Fruit fly (Drosophila melanogaster) whole organism, prepupa: Measurements from ENCODE around the gene NTPase.

ENCODE experiments used
- Blimp-1 ChIP-seq: fragments of 200-800 bp; sonication (Bioruptor generic); optimal IDR thresholded peaks from 3 replicates; lab custom pipeline; 2017; ENCODE audit warnings: missing biosample characterization, missing genetic modification characterization, mild to moderate bottlenecking, moderate library complexity, missing genetic modification reagents
- CG11294 ChIP-seq: fragments of 200-800 bp; sonication (Bioruptor generic); IDR thresholded peaks from 2 replicates; pipeline ENCODE4 v1.3.6; 2022; ENCODE audit warnings: missing biosample characterization, missing genetic modification characterization
- CG11762 ChIP-seq: fragments of 200-800 bp; sonication (Bioruptor generic); optimal IDR thresholded peaks from 3 replicates; lab custom pipeline; 2016; ENCODE audit warnings: missing biosample characterization, missing genetic modification characterization; ENCODE audit not compliant: insufficient read depth
- CG11902 ChIP-seq: fragments of 200-800 bp; sonication (Bioruptor generic); optimal IDR thresholded peaks from 3 replicates; lab custom pipeline; 2016; ENCODE audit warnings: missing biosample characterization, missing genetic modification characterization
- CG15336 ChIP-seq: fragments of 200-800 bp; sonication (Bioruptor generic); IDR thresholded peaks from 2 replicates; pipeline ENCODE4 v1.3.6; 2022; ENCODE audit warnings: missing biosample characterization, missing genetic modification characterization
- CG16779 ChIP-seq: fragments of 200-800 bp; sonication (Bioruptor generic); optimal IDR thresholded peaks from 3 replicates; lab custom pipeline; 2017; ENCODE audit warnings: missing biosample characterization, mild to moderate bottlenecking, missing genetic modification characterization
- CG3032 ChIP-seq: fragments of 200-800 bp; optimal IDR thresholded peaks from 2 replicates; lab custom pipeline; 2019; ENCODE audit warnings: missing biosample characterization, mild to moderate bottlenecking, missing genetic modification characterization, moderate library complexity
- CG31627 ChIP-seq: fragments of 200-800 bp; sonication (Bioruptor generic); optimal IDR thresholded peaks from 3 replicates; lab custom pipeline; 2016; ENCODE audit warnings: missing biosample characterization, missing genetic modification characterization
- CG34406 ChIP-seq: fragments of 200-800 bp; sonication (Bioruptor generic); optimal IDR thresholded peaks from 3 replicates; lab custom pipeline; 2016; ENCODE audit warnings: missing biosample characterization, missing genetic modification characterization
- CG3919 ChIP-seq: fragments of 200-800 bp; sonication (Bioruptor generic); optimal IDR thresholded peaks from 3 replicates; lab custom pipeline; 2016; ENCODE audit warnings: missing biosample characterization, missing genetic modification characterization
- CG4318 ChIP-seq: fragments of 200-800 bp; sonication (Bioruptor generic); optimal IDR thresholded peaks from 3 replicates; lab custom pipeline; 2017; ENCODE audit warnings: missing biosample characterization, mild to moderate bottlenecking, missing genetic modification characterization
- CG6276 ChIP-seq: fragments of 200-800 bp; sonication (Bioruptor generic); optimal IDR thresholded peaks from 2 replicates; lab custom pipeline; 2017; ENCODE audit warnings: missing biosample characterization, mild to moderate bottlenecking, missing genetic modification characterization
- CG6792 ChIP-seq: fragments of 200-800 bp; sonication (Bioruptor generic); optimal IDR thresholded peaks from 3 replicates; lab custom pipeline; 2016; ENCODE audit warnings: missing biosample characterization, missing genetic modification characterization
- CG6854 ChIP-seq: fragments of 200-800 bp; sonication (Bioruptor generic); optimal IDR thresholded peaks from 2 replicates; lab custom pipeline; 2017; ENCODE audit warnings: missing biosample characterization, mild to moderate bottlenecking, missing genetic modification characterization
- CG8119 ChIP-seq: fragments of 200-800 bp; sonication (Bioruptor generic); IDR thresholded peaks from 3 replicates; pipeline ENCODE4 v1.3.6; 2022; ENCODE audit warnings: missing biosample characterization, missing genetic modification characterization
- CG8319 ChIP-seq: fragments of 200-800 bp; sonication (Bioruptor generic); optimal IDR thresholded peaks from 3 replicates; lab custom pipeline; 2016; ENCODE audit warnings: missing biosample characterization, missing genetic modification characterization
- CG8632 ChIP-seq: fragments of 200-800 bp; sonication (Bioruptor generic); optimal IDR thresholded peaks from 3 replicates; lab custom pipeline; 2016; ENCODE audit warnings: missing biosample characterization, missing genetic modification characterization
- CG9139 ChIP-seq: fragments of 200-800 bp; sonication (Bioruptor generic); optimal IDR thresholded peaks from 3 replicates; lab custom pipeline; 2017; ENCODE audit warnings: missing biosample characterization, mild to moderate bottlenecking, missing genetic modification characterization
- Eip75B ChIP-seq: fragments of 200-800 bp; sonication (Bioruptor generic); optimal IDR thresholded peaks from 3 replicates; lab custom pipeline; 2016; ENCODE audit warnings: missing biosample characterization, missing genetic modification characterization
- Eip78C ChIP-seq: fragments of 200-800 bp; sonication (Bioruptor generic); peaks from one replicate; lab custom pipeline; 2016; ENCODE audit warnings: missing biosample characterization, missing genetic modification characterization
- Ets96B ChIP-seq: fragments of 200-800 bp; optimal IDR thresholded peaks from 2 replicates; lab custom pipeline; 2019; ENCODE audit warnings: missing biosample characterization, mild to moderate bottlenecking, missing genetic modification characterization, moderate library complexity
- Hr39 ChIP-seq: fragments of 200-800 bp; sonication (Bioruptor generic); optimal IDR thresholded peaks from 2 replicates; lab custom pipeline; 2016; ENCODE audit warnings: missing biosample characterization, missing genetic modification characterization
- Lpt ChIP-seq: fragments of 200-800 bp; sonication (Bioruptor generic); optimal IDR thresholded peaks from 3 replicates; lab custom pipeline; 2016; ENCODE audit warnings: missing biosample characterization, missing genetic modification characterization
- Met ChIP-seq: fragments of 200-800 bp; sonication (Bioruptor generic); optimal IDR thresholded peaks from 3 replicates; lab custom pipeline; 2016; ENCODE audit warnings: missing biosample characterization, missing genetic modification characterization
- OdsH ChIP-seq: fragments of 200-800 bp; sonication (Bioruptor generic); optimal IDR thresholded peaks from 3 replicates; lab custom pipeline; 2016; ENCODE audit warnings: missing biosample characterization, missing genetic modification characterization
- Sox102F ChIP-seq: fragments of 200-800 bp; sonication (Bioruptor generic); optimal IDR thresholded peaks from 2 replicates; lab custom pipeline; 2016; ENCODE audit warnings: missing biosample characterization, mild to moderate bottlenecking, missing genetic modification characterization
- Sox14 ChIP-seq: fragments of 200-800 bp; sonication (Bioruptor generic); optimal IDR thresholded peaks from 3 replicates; lab custom pipeline; 2016; ENCODE audit warnings: missing biosample characterization, missing genetic modification characterization
- achi ChIP-seq: fragments of 200-800 bp; sonication (Bioruptor generic); optimal IDR thresholded peaks from 3 replicates; lab custom pipeline; 2016; ENCODE audit warnings: missing biosample characterization, missing genetic modification characterization
- acj6 ChIP-seq: fragments of 200-800 bp; sonication (Bioruptor generic); optimal IDR thresholded peaks from 3 replicates; lab custom pipeline; 2016; ENCODE audit warnings: missing biosample characterization, missing genetic modification characterization
- cyc ChIP-seq: fragments of 200-800 bp; sonication (Bioruptor generic); optimal IDR thresholded peaks from 3 replicates; lab custom pipeline; 2016; ENCODE audit warnings: missing biosample characterization, missing genetic modification characterization
- dsx ChIP-seq: fragments of 200-800 bp; optimal IDR thresholded peaks from 3 replicates; lab custom pipeline; 2019; ENCODE audit warnings: missing biosample characterization, mild to moderate bottlenecking, missing genetic modification characterization, moderate library complexity; ENCODE audit not compliant: poor library complexity, severe bottlenecking
- eg ChIP-seq: fragments of 200-800 bp; sonication (Bioruptor generic); IDR thresholded peaks from 3 replicates; pipeline ENCODE4 v1.3.6; 2022; ENCODE audit warnings: missing biosample characterization, missing genetic modification characterization
- fd59A ChIP-seq: fragments of 200-800 bp; sonication (Bioruptor generic); optimal IDR thresholded peaks from 2 replicates; lab custom pipeline; 2017; ENCODE audit warnings: missing biosample characterization, mild to moderate bottlenecking, missing genetic modification characterization, missing genetic modification reagents
- fd85E ChIP-seq: fragments of 200-800 bp; sonication (Bioruptor generic); optimal IDR thresholded peaks from 3 replicates; lab custom pipeline; 2016; ENCODE audit warnings: missing biosample characterization, missing genetic modification characterization
- fkh ChIP-seq: fragments of 200-800 bp; sonication (Bioruptor generic); optimal IDR thresholded peaks from 3 replicates; lab custom pipeline; 2017; ENCODE audit warnings: missing biosample characterization, mild to moderate bottlenecking, missing genetic modification characterization, moderate library complexity
- net ChIP-seq: fragments of 200-800 bp; sonication (Bioruptor generic); optimal IDR thresholded peaks from 3 replicates; lab custom pipeline; 2016; ENCODE audit warnings: missing biosample characterization, missing genetic modification characterization
- pdm3 ChIP-seq: fragments of 200-800 bp; sonication (Bioruptor generic); optimal IDR thresholded peaks from 3 replicates; lab custom pipeline; 2016; ENCODE audit warnings: missing biosample characterization, missing genetic modification characterization
- spab ChIP-seq: fragments of 200-800 bp; sonication (Bioruptor generic); optimal IDR thresholded peaks from 2 replicates; lab custom pipeline; 2017; ENCODE audit warnings: missing biosample characterization, mild to moderate bottlenecking, missing genetic modification characterization, missing genetic modification reagents
- ss ChIP-seq, 2 experiments: fragments of 200-800 bp; sonication (Bioruptor generic); optimal IDR thresholded peaks; 2 replicates in 1 of 2; 3 replicates in 1 of 2; lab custom pipeline; 2017 to 2018; ENCODE audit warnings: mild to moderate bottlenecking in 2 of 2, missing biosample characterization in 2 of 2, missing genetic modification characterization in 2 of 2, moderate library complexity in 1 of 2
- svp ChIP-seq: fragments of 200-800 bp; sonication (Bioruptor generic); peaks from one replicate; lab custom pipeline; 2016; ENCODE audit warnings: missing biosample characterization, missing genetic modification characterization
- vri ChIP-seq: fragments of 200-800 bp; sonication (Bioruptor generic); optimal IDR thresholded peaks from 3 replicates; lab custom pipeline; 2016; ENCODE audit warnings: missing biosample characterization, mild to moderate bottlenecking, missing genetic modification characterization

The NTPase gene

dm6 chr2L:2897024-2897549, 11.4 kb upstream of the NTPase start (continued):
- TF ChIP-seq CG4318 (GFP tag; lab: Kevin White, UChicago) (peak; percentile 72), net (peak; percentile 60), Met (GFP tag; lab: Kevin White, UChicago) (peak; percentile 50), CG9139 (GFP tag; lab: Kevin White, UChicago) (no peak), fkh (peak; percentile 76), CG8319 (GFP tag; lab: Kevin White, UChicago) (peak; percentile 65), eg (GFP tag; lab: Robert Waterston, UW) (peak; percentile 91), Eip78C (GFP tag; lab: Kevin White, UChicago) (peak; percentile 86), Sox14 (GFP tag; lab: Kevin White, UChicago) (peak; percentile 72), fd85E (GFP tag; lab: Kevin White, UChicago) (no peak), OdsH (peak; percentile 77), Hr39 (GFP tag; lab: Kevin White, UChicago) (peak; percentile 68), CG8632 (GFP tag; lab: Kevin White, UChicago) (peak; percentile 31), fd59A (peak; percentile 41), CG16779 (tag; lab: Kevin White, UChicago) (peak; percentile 23), achi (GFP tag; lab: Kevin White, UChicago) (peak; percentile 73), CG3032 (peak; percentile 47), CG6854 (no peak), CG34406 (GFP tag; lab: Kevin White, UChicago) (peak; percentile 55), CG6792 (GFP tag; lab: Kevin White, UChicago) (peak; percentile 44), CG31627 (peak; percentile 64), CG11762 (GFP tag; lab: Kevin White, UChicago) (peak; percentile 52), Sox102F (GFP tag; lab: Kevin White, UChicago) (peak; percentile 42), Lpt (GFP tag; lab: Kevin White, UChicago) (peak; percentile 82), Ets96B (tag; lab: Kevin White, UChicago) (peak; percentile 58), spab (GFP tag; lab: Kevin White, UChicago) (peak; percentile 43)

DNA sequence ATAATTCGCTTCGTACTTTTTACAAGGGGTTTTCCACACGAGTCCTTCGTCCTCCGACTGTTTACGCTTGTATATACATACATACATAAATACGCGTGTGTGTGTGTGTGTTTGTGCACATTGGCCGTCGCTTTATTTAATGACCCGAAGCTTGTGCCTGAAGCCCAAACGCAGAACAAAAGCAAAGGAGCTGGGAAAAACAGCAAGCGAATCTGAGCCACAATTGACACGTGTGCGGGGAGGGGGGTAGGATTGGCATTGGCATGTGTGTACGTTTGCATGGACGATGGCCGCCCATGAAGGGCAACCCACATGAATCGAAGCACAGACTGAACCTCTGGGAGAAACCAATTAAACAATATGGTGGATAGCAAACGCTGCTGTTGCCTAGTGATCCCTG, 8.7 kb upstream of the NTPase start:
- TF ChIP-seq pdm3 (GFP tag; lab: Kevin White, UChicago) (no peak), CG15336 (GFP tag; lab: Robert Waterston, UW) (no peak), CG34406 (GFP tag; lab: Kevin White, UChicago) (no peak), Eip75B (no peak), fkh (no peak), CG11762 (GFP tag; lab: Kevin White, UChicago) (no peak), eg (GFP tag; lab: Robert Waterston, UW) (no peak), CG6854 (no peak), CG8119 (GFP tag; lab: Robert Waterston, UW) (no peak), cyc (GFP tag; lab: Kevin White, UChicago) (no peak), CG6792 (GFP tag; lab: Kevin White, UChicago) (no peak), CG11902 (no peak), svp (GFP tag; lab: Kevin White, UChicago) (no peak), CG3032 (no peak)

- TF ChIP-seq Eip75B = no peak
- peak; percentile 61 for TF ChIP-seq fkh
- TF ChIP-seq, all 60 proteins: peak for 1
Observed at dm6 chr2L:2891200-2891599, 5.5 kb upstream of the NTPase start.

dm6 chr2L:2888859-2889443, 3.3 kb upstream of the NTPase start:
- TF ChIP-seq CG6276 (GFP tag; lab: Kevin White, UChicago) (peak; percentile 63), CG8319 (GFP tag; lab: Kevin White, UChicago) (no peak), CG11294 (GFP tag; lab: Robert Waterston, UW) (no peak), dsx (peak; percentile 39), CG11902 (no peak), acj6 (no peak), svp (GFP tag; lab: Kevin White, UChicago) (peak; percentile 81), vri (peak; percentile 50), ss (GFP tag; optimal IDR thresholded peaks at IDR 0.05; lab: Kevin White, UChicago) (no peak), CG3919 (peak; percentile 1), CG16779 (tag; lab: Kevin White, UChicago) (peak; percentile 45), Eip78C (GFP tag; lab: Kevin White, UChicago) (peak; percentile 42), Blimp-1 (GFP tag; lab: Kevin White, UChicago) (peak; percentile 60), Sox14 (GFP tag; lab: Kevin White, UChicago) (peak; percentile 4), Lpt (GFP tag; lab: Kevin White, UChicago) (peak; percentile 14), fkh (peak; percentile 47), Met (GFP tag; lab: Kevin White, UChicago) (peak; percentile 13)
